Worm (Caenorhabditis elegans): ENCODE results near the gene ctbp-1.
A peak's percentile ranks its signal among the peaks of the same experiment; 100 is the strongest.

Gene ctbp-1

ce11 chrX:5839143-5839542, 23.4 kb upstream of the ctbp-1 start:
- TF ChIP-seq tra-4 (tag; optimal IDR thresholded peaks at IDR 0.05) = no peak
- TF ChIP-seq scrt-1 (GFP tag; IDR thresholded peaks at IDR 0.05) = no peak
- no peak for TF ChIP-seq pes-1 (GFP tag; IDR thresholded peaks at IDR 0.05)
- TF ChIP-seq flt-1 (GFP tag; IDR thresholded peaks at IDR 0.05) = no peak
- no peak for TF ChIP-seq tbx-11 (GFP tag; IDR thresholded peaks at IDR 0.05)
- no peak for TF ChIP-seq ets-7 (tag; optimal IDR thresholded peaks at IDR 0.05)
- TF ChIP-seq hmg-4 (GFP tag; optimal IDR thresholded peaks at IDR 0.05) = no peak
- TF ChIP-seq ama-1 (optimal IDR thresholded peaks at IDR 0.05) = no peak
- TF ChIP-seq ceh-13 (GFP tag; optimal IDR thresholded peaks at IDR 0.05) = no peak
- TF ChIP-seq B0310.2 (tag; optimal IDR thresholded peaks at IDR 0.05) = no peak

- TF ChIP-seq ceh-13 (GFP tag; optimal IDR thresholded peaks at IDR 0.05) (no peak), pes-1 (GFP tag; IDR thresholded peaks at IDR 0.05) (no peak), tbx-37 (GFP tag; conservative IDR thresholded peaks at IDR 0.05) (no peak), tra-4 (tag; optimal IDR thresholded peaks at IDR 0.05) (no peak), hmbx-1 (tag; optimal IDR thresholded peaks at IDR 0.05) (no peak), flt-1 (GFP tag; IDR thresholded peaks at IDR 0.05) (no peak), ama-1 (optimal IDR thresholded peaks at IDR 0.05) (no peak), hnd-1 (tag; optimal IDR thresholded peaks at IDR 0.05) (no peak), B0310.2 (tag; optimal IDR thresholded peaks at IDR 0.05) (no peak), hmg-4 (GFP tag; optimal IDR thresholded peaks at IDR 0.05) (no peak), aly-1 (tag; optimal IDR thresholded peaks at IDR 0.05) (no peak), ets-7 (tag; optimal IDR thresholded peaks at IDR 0.05) (no peak), tbx-11 (GFP tag; IDR thresholded peaks at IDR 0.05) (no peak)
Observed at ce11 chrX:5839643-5840042, 22.9 kb upstream of the ctbp-1 start, which contains the start of gene dct-11. TSS of gene dct-11 (minus strand) at chrX:5839778.

- TF ChIP-seq scrt-1 (GFP tag; IDR thresholded peaks at IDR 0.05) (peak; percentile 60; the same call in 1 of the 2 replicates), hnd-1 (tag; optimal IDR thresholded peaks at IDR 0.05) (no peak), B0310.2 (tag; optimal IDR thresholded peaks at IDR 0.05) (peak; percentile 24), ama-1 (optimal IDR thresholded peaks at IDR 0.05) (no peak), flt-1 (GFP tag; IDR thresholded peaks at IDR 0.05) (peak; percentile 58), ceh-36 (tag; optimal IDR thresholded peaks at IDR 0.05) (no peak), aly-1 (tag; optimal IDR thresholded peaks at IDR 0.05) (peak; percentile 34), hmg-4 (GFP tag; optimal IDR thresholded peaks at IDR 0.05) (peak; percentile 84), F13C5.2 (tag; optimal IDR thresholded peaks at IDR 0.05) (peak; percentile 89), tbx-37 (GFP tag; conservative IDR thresholded peaks at IDR 0.05) (no peak), tra-4 (tag; optimal IDR thresholded peaks at IDR 0.05) (no peak)
Observed at ce11 chrX:5841060-5841642, 21.4 kb upstream of the ctbp-1 start, which contains the start of gene puf-9. TSS of gene puf-9 (plus strand) at chrX:5841592.

ce11 chrX:5847268-5847667, 15.2 kb upstream of the ctbp-1 start:
- no peak for TF ChIP-seq tbx-11 (GFP tag; IDR thresholded peaks at IDR 0.05)
- no peak for TF ChIP-seq hmbx-1 (tag; optimal IDR thresholded peaks at IDR 0.05)

- TF ChIP-seq tbx-11 (GFP tag; IDR thresholded peaks at IDR 0.05) = no peak
- TF ChIP-seq tra-4 (tag; optimal IDR thresholded peaks at IDR 0.05) = no peak
- no peak for TF ChIP-seq pes-1 (GFP tag; IDR thresholded peaks at IDR 0.05)
- no peak for TF ChIP-seq scrt-1 (GFP tag; IDR thresholded peaks at IDR 0.05)
- TF ChIP-seq flt-1 (GFP tag; IDR thresholded peaks at IDR 0.05) = no peak
Observed at ce11 chrX:5848703-5849102, 13.8 kb upstream of the ctbp-1 start, which contains the start of gene atat-2. TSS of gene atat-2 (plus strand) at chrX:5849100.

- TF ChIP-seq hnd-1 (tag; optimal IDR thresholded peaks at IDR 0.05) = no peak
- no peak for TF ChIP-seq hmg-4 (GFP tag; optimal IDR thresholded peaks at IDR 0.05)
- no peak for TF ChIP-seq F13C5.2 (tag; optimal IDR thresholded peaks at IDR 0.05)
- no peak for TF ChIP-seq aly-1 (tag; optimal IDR thresholded peaks at IDR 0.05)
- no peak for TF ChIP-seq tra-4 (tag; optimal IDR thresholded peaks at IDR 0.05)
- TF ChIP-seq tbx-37 (GFP tag; conservative IDR thresholded peaks at IDR 0.05) = no peak
- no peak for TF ChIP-seq tbx-11 (GFP tag; IDR thresholded peaks at IDR 0.05)
- TF ChIP-seq sea-1 (GFP tag; conservative IDR thresholded peaks at IDR 0.05) = no peak
- no peak for TF ChIP-seq ama-1 (optimal IDR thresholded peaks at IDR 0.05)
- TF ChIP-seq hmbx-1 (tag; optimal IDR thresholded peaks at IDR 0.05) = no peak
- no peak for TF ChIP-seq scrt-1 (GFP tag; IDR thresholded peaks at IDR 0.05)
- TF ChIP-seq ceh-13 (GFP tag; optimal IDR thresholded peaks at IDR 0.05) = no peak
- no peak for TF ChIP-seq ets-7 (tag; optimal IDR thresholded peaks at IDR 0.05)
- TF ChIP-seq flt-1 (GFP tag; IDR thresholded peaks at IDR 0.05) = no peak
Observed at ce11 chrX:5850472-5850871, 12.0 kb upstream of the ctbp-1 start.

- no peak for TF ChIP-seq tbx-37 (GFP tag; conservative IDR thresholded peaks at IDR 0.05)
- no peak for TF ChIP-seq ceh-36 (tag; optimal IDR thresholded peaks at IDR 0.05)
- no peak for TF ChIP-seq pes-1 (GFP tag; IDR thresholded peaks at IDR 0.05)
- TF ChIP-seq aly-1 (tag; optimal IDR thresholded peaks at IDR 0.05) = no peak
- no peak for TF ChIP-seq tbx-11 (GFP tag; IDR thresholded peaks at IDR 0.05)
- no peak for TF ChIP-seq ets-7 (tag; optimal IDR thresholded peaks at IDR 0.05)
- no peak for TF ChIP-seq ceh-13 (GFP tag; optimal IDR thresholded peaks at IDR 0.05)
- no peak for TF ChIP-seq sea-1 (GFP tag; conservative IDR thresholded peaks at IDR 0.05)
- no peak for TF ChIP-seq hmg-4 (GFP tag; optimal IDR thresholded peaks at IDR 0.05)
- TF ChIP-seq hmbx-1 (tag; optimal IDR thresholded peaks at IDR 0.05) = no peak
- TF ChIP-seq tra-4 (tag; optimal IDR thresholded peaks at IDR 0.05) = no peak
- TF ChIP-seq F13C5.2 (tag; optimal IDR thresholded peaks at IDR 0.05) = no peak
- no peak for TF ChIP-seq B0310.2 (tag; optimal IDR thresholded peaks at IDR 0.05)
Observed at ce11 chrX:5852113-5852512, 10.4 kb upstream of the ctbp-1 start.

ce11 chrX:5854163-5854451, 8.4 kb upstream of the ctbp-1 start, which contains the start of gene hog-1:
TSS of gene hog-1 (minus strand) at chrX:5854263.
- no peak for TF ChIP-seq ceh-13 (GFP tag; optimal IDR thresholded peaks at IDR 0.05)
- no peak for TF ChIP-seq sea-1 (GFP tag; conservative IDR thresholded peaks at IDR 0.05)
- TF ChIP-seq tra-4 (tag; optimal IDR thresholded peaks at IDR 0.05) = no peak
- no peak for TF ChIP-seq F13C5.2 (tag; optimal IDR thresholded peaks at IDR 0.05)
- no peak for TF ChIP-seq hnd-1 (tag; optimal IDR thresholded peaks at IDR 0.05)
- TF ChIP-seq flt-1 (GFP tag; IDR thresholded peaks at IDR 0.05) = no peak
- no peak for TF ChIP-seq aly-1 (tag; optimal IDR thresholded peaks at IDR 0.05)
- TF ChIP-seq tbx-37 (GFP tag; conservative IDR thresholded peaks at IDR 0.05) = no peak
- TF ChIP-seq ets-7 (tag; optimal IDR thresholded peaks at IDR 0.05) = no peak
- TF ChIP-seq tbx-11 (GFP tag; IDR thresholded peaks at IDR 0.05) = no peak
- no peak for TF ChIP-seq hmg-4 (GFP tag; optimal IDR thresholded peaks at IDR 0.05)

Measured in whole organism, early embryonic.